Fruit fly (Drosophila melanogaster) whole organism, pupa: ENCODE data around the gene CG13599.

Experiments used
- CG14655 ChIP-seq: fragments of 200-800 bp; sonication (Bioruptor generic); optimal IDR thresholded peaks from 3 replicates; lab custom pipeline; 2017; ENCODE audit warnings: mild to moderate bottlenecking, missing biosample characterization, missing genetic modification reagents, missing genetic modification characterization
- CG15710 ChIP-seq: fragments of 200-800 bp; sonication (Bioruptor generic); optimal IDR thresholded peaks from 2 replicates; lab custom pipeline; 2018; ENCODE audit warnings: missing biosample characterization, mild to moderate bottlenecking, missing genetic modification characterization, moderate library complexity
- CG4496 ChIP-seq: fragments of 200-800 bp; sonication (Bioruptor generic); IDR thresholded peaks from 3 replicates; pipeline ENCODE4 v1.3.6; 2022; ENCODE audit warnings: missing biosample characterization, missing genetic modification characterization
- CG9948 ChIP-seq: fragments of 200-800 bp; sonication (Bioruptor generic); optimal IDR thresholded peaks from 2 replicates; lab custom pipeline; 2018; ENCODE audit warnings: missing biosample characterization, mild to moderate bottlenecking, missing genetic modification characterization, moderate library complexity
- EcR ChIP-seq: fragments of 200-800 bp; sonication (Bioruptor generic); optimal IDR thresholded peaks from 3 replicates; lab custom pipeline; 2019; ENCODE audit warnings: missing biosample characterization, missing genetic modification characterization, mild to moderate bottlenecking, moderate library complexity, missing genetic modification reagents
- Ets98B ChIP-seq: fragments of 200-800 bp; sonication (Bioruptor generic); IDR thresholded peaks from 2 replicates; pipeline ENCODE4 v1.3.6; 2022; ENCODE audit warnings: missing biosample characterization, missing genetic modification characterization
- fd96Ca ChIP-seq: fragments of 200-800 bp; sonication (Bioruptor generic); IDR thresholded peaks from 3 replicates; pipeline ENCODE4 v1.3.6; 2022; ENCODE audit warnings: missing biosample characterization, missing genetic modification characterization
- gl ChIP-seq: fragments of 200-800 bp; sonication (Bioruptor generic); optimal IDR thresholded peaks from 2 replicates; lab custom pipeline; 2018; ENCODE audit warnings: missing biosample characterization, mild to moderate bottlenecking, missing genetic modification characterization

DNA sequence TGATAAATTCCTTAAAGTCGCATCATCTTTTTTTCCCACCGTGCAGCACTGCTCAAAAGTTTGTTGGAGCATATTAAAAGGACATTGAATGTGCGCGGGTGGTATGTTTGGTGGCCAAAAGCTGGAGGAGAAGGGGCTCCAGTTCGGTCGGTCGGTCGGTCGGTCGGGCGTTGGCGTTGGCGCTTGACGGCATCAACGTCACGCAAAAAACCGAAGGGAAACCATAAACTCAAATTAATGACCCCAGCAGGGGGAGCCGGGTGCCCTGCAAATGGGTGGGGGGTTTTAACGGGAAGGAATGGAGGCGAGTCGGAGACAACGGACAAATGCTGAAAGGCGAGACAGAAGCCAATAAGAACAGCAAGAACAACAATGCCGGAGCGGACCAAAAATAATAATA lies 19.1 kb upstream of the CG13599 start:
- TF ChIP-seq CG14655 (GFP tag; lab: Kevin White, UChicago) (no peak), CG9948 (tag; lab: Kevin White, UChicago) (no peak), Ets98B (GFP tag; lab: Robert Waterston, UW) (no peak), gl (tag; lab: Kevin White, UChicago) (no peak), CG15710 (tag; lab: Kevin White, UChicago) (no peak), CG4496 (GFP tag; lab: Robert Waterston, UW) (no peak), EcR (GFP tag; lab: Kevin White, UChicago) (peak; percentile 36), fd96Ca (no peak)
